Fruit fly (Drosophila melanogaster) S2 (cell line): ENCODE data around the gene Lim3.

ENCODE experiments used
- CG8478 ChIP-seq: fragments of >200 bp; optimal IDR thresholded peaks from 2 replicates; lab custom pipeline; 2018
- CTCF ChIP-seq, 2 experiments: fragments of >200 bp; optimal IDR thresholded peaks; 2 replicates each; lab custom pipeline; 2018

dm6 chr2L:19069548-19070145 is 38.6 kb downstream of the Lim3 start, which contains the start of gene CG10702:
- no peak for TF ChIP-seq CG8478 (lab: Kevin White, UChicago)
- no peak for TF ChIP-seq CTCF (optimal IDR thresholded peaks at IDR 0.05; lab: Kevin White, UChicago)
